Fruit fly (Drosophila melanogaster) whole organism, wandering third instar larva: Measurements from ENCODE around the gene dnd.
A peak's percentile ranks its signal among the peaks of the same experiment; 100 is the strongest.

Experiments
- Abd-B ChIP-seq: fragments of >200 bp; optimal IDR thresholded peaks from 2 replicates; lab custom pipeline; 2017; ENCODE audit warnings: missing biosample characterization, missing genetic modification characterization
- CG32264 ChIP-seq: fragments of 200-800 bp; sonication (Bioruptor generic); optimal IDR thresholded peaks from 2 replicates; lab custom pipeline; 2016; ENCODE audit warnings: missing biosample characterization, missing genetic modification characterization
- CG9705 ChIP-seq: fragments of 200-800 bp; sonication (Bioruptor generic); optimal IDR thresholded peaks from 2 replicates; lab custom pipeline; 2018; ENCODE audit warnings: missing biosample characterization, mild to moderate bottlenecking, missing genetic modification characterization
- CrebA ChIP-seq: fragments of 200-800 bp; sonication (Bioruptor generic); optimal IDR thresholded peaks from 2 replicates; lab custom pipeline; 2016; ENCODE audit warnings: missing biosample characterization, mild to moderate bottlenecking, missing genetic modification characterization, borderline replicate concordance
- Dfd ChIP-seq: fragments of >200 bp; optimal IDR thresholded peaks from 2 replicates; lab custom pipeline; 2017; ENCODE audit warnings: missing biosample characterization, missing genetic modification characterization
- Dif ChIP-seq: fragments of 200-275, 200-300 bp; sonication (Bioruptor generic); optimal IDR thresholded peaks from 2 replicates; lab custom pipeline; 2018; ENCODE audit warnings: missing biosample characterization, missing genetic modification characterization; ENCODE audit not compliant: partially characterized antibody
- GATAd ChIP-seq: sonication (Bioruptor generic); optimal IDR thresholded peaks from 2 replicates; lab custom pipeline; 2016; ENCODE audit warnings: missing biosample characterization, missing genetic modification characterization
- HLH106 ChIP-seq: fragments of 200-800 bp; optimal IDR thresholded peaks from 3 replicates; lab custom pipeline; 2019; ENCODE audit warnings: missing biosample characterization, mild to moderate bottlenecking, missing genetic modification characterization, moderate library complexity
- Hnf4 ChIP-seq: fragments of 200-800 bp; sonication (Bioruptor generic); optimal IDR thresholded peaks from 2 replicates; lab custom pipeline; 2016; ENCODE audit warnings: missing biosample characterization, mild to moderate bottlenecking, missing genetic modification characterization
- Hr78 ChIP-seq: fragments of >200 bp; optimal IDR thresholded peaks from 2 replicates; lab custom pipeline; 2017; ENCODE audit warnings: missing biosample characterization, missing genetic modification characterization
- Hr83 ChIP-seq: fragments of 200-300 bp; sonication (Bioruptor generic); optimal IDR thresholded peaks from 2 replicates; lab custom pipeline; 2016; ENCODE audit warnings: missing biosample characterization, mild to moderate bottlenecking, missing genetic modification characterization, moderate library complexity; ENCODE audit not compliant: poor library complexity, severe bottlenecking
- Jra ChIP-seq: sonication (Bioruptor generic); optimal IDR thresholded peaks from 2 replicates; lab custom pipeline; 2016; ENCODE audit warnings: missing biosample characterization, missing genetic modification characterization
- Mio ChIP-seq: sonication (Bioruptor generic); optimal IDR thresholded peaks from 2 replicates; lab custom pipeline; 2016; ENCODE audit warnings: missing biosample characterization, missing genetic modification characterization
- Myc ChIP-seq: fragments of >200 bp; optimal IDR thresholded peaks from 2 replicates; lab custom pipeline; 2017
- N ChIP-seq: fragments of >200 bp; optimal IDR thresholded peaks from 2 replicates; lab custom pipeline; 2018; ENCODE audit warnings: missing biosample characterization, missing external identifiers, missing genetic modification characterization
- OdsH ChIP-seq: fragments of 200-800 bp; sonication (Bioruptor generic); optimal IDR thresholded peaks from 2 replicates; lab custom pipeline; 2016; ENCODE audit warnings: missing biosample characterization, mild to moderate bottlenecking, missing genetic modification characterization
- Rel ChIP-seq, 2 experiments: fragments of 200-800 bp; sonication (Bioruptor generic) in 1 of 2; optimal IDR thresholded peaks; 2 replicates in 1 of 2; 3 replicates in 1 of 2; lab custom pipeline; 2016 to 2019; ENCODE audit warnings: mild to moderate bottlenecking in 2 of 2, missing biosample characterization in 2 of 2, missing genetic modification characterization in 2 of 2, moderate library complexity in 1 of 2
- Sp1 ChIP-seq: fragments of 200-800 bp; sonication (Bioruptor generic); optimal IDR thresholded peaks from 3 replicates; lab custom pipeline; 2019; ENCODE audit warnings: missing biosample characterization, mild to moderate bottlenecking, missing genetic modification characterization, moderate library complexity
- Vsx2 ChIP-seq: fragments of 200-300, 225-300 bp; sonication (Bioruptor generic); optimal IDR thresholded peaks from 2 replicates; lab custom pipeline; 2018; ENCODE audit warnings: missing biosample characterization, missing genetic modification characterization; ENCODE audit not compliant: partially characterized antibody
- br ChIP-seq: fragments of 200-800 bp; sonication (Bioruptor generic); optimal IDR thresholded peaks from 2 replicates; lab custom pipeline; 2016; ENCODE audit warnings: missing biosample characterization, missing genetic modification characterization
- brk ChIP-seq: fragments of 200-800 bp; sonication (Bioruptor generic); optimal IDR thresholded peaks from 2 replicates; lab custom pipeline; 2016; ENCODE audit warnings: missing biosample characterization, mild to moderate bottlenecking, missing genetic modification characterization
- dl ChIP-seq, 2 experiments: fragments of 175-275, 200-275 bp in 1 of 2; fragments of 200-275 bp in 1 of 2; sonication (Bioruptor generic); optimal IDR thresholded peaks; lab custom pipeline; 2018; ENCODE audit warnings: mild to moderate bottlenecking in 2 of 2, missing biosample characterization in 2 of 2, missing genetic modification characterization in 2 of 2, moderate library complexity in 2 of 2; ENCODE audit not compliant: partially characterized antibody in 2 of 2, insufficient read depth in 1 of 2
- dmrt93B ChIP-seq: fragments of 200-800 bp; sonication (Bioruptor generic); optimal IDR thresholded peaks from 2 replicates; lab custom pipeline; 2018; ENCODE audit warnings: missing biosample characterization, mild to moderate bottlenecking, missing genetic modification characterization
- dsf ChIP-seq: sonication (Bioruptor generic); optimal IDR thresholded peaks from 2 replicates; lab custom pipeline; 2016; ENCODE audit warnings: missing biosample characterization, missing genetic modification characterization, borderline replicate concordance
- ey ChIP-seq: fragments of 200-800 bp; sonication (Bioruptor generic); optimal IDR thresholded peaks from 2 replicates; lab custom pipeline; 2016; ENCODE audit warnings: missing biosample characterization, missing genetic modification characterization
- foxo ChIP-seq, 2 experiments: fragments of 200-800 bp; sonication (Bioruptor generic); optimal IDR thresholded peaks; 2 replicates in 1 of 2; 3 replicates in 1 of 2; lab custom pipeline; 2016 to 2017; ENCODE audit warnings: missing biosample characterization in 2 of 2, missing genetic modification characterization in 2 of 2
- fru ChIP-seq: fragments of 200-800 bp; sonication (Bioruptor generic); optimal IDR thresholded peaks from 3 replicates; lab custom pipeline; 2016; ENCODE audit warnings: missing biosample characterization, mild to moderate bottlenecking, missing genetic modification characterization
- h ChIP-seq: fragments of 200-800 bp; sonication (Bioruptor generic); optimal IDR thresholded peaks from 3 replicates; lab custom pipeline; 2016; ENCODE audit warnings: missing biosample characterization, mild to moderate bottlenecking, missing genetic modification characterization
- jim ChIP-seq: fragments of 175-275, 200-325 bp; sonication (Bioruptor generic); optimal IDR thresholded peaks from 2 replicates; lab custom pipeline; 2016; ENCODE audit warnings: missing biosample characterization, mild to moderate bottlenecking, missing genetic modification characterization
- lola ChIP-seq: fragments of >200 bp; optimal IDR thresholded peaks from 2 replicates; lab custom pipeline; 2017; ENCODE audit warnings: missing biosample characterization, missing genetic modification characterization
- pan ChIP-seq: fragments of >200 bp; optimal IDR thresholded peaks from 2 replicates; lab custom pipeline; 2017
- psq ChIP-seq: fragments of 200-800 bp; sonication (Bioruptor generic); optimal IDR thresholded peaks from 3 replicates; lab custom pipeline; 2017; ENCODE audit warnings: missing biosample characterization, mild to moderate bottlenecking, missing genetic modification characterization, moderate library complexity
- rgr ChIP-seq: fragments of 200-800 bp; sonication (Bioruptor generic); optimal IDR thresholded peaks from 3 replicates; lab custom pipeline; 2016; ENCODE audit warnings: missing biosample characterization, mild to moderate bottlenecking, missing genetic modification characterization
- sage ChIP-seq: fragments of 200-800 bp; sonication (Bioruptor generic); optimal IDR thresholded peaks from 2 replicates; lab custom pipeline; 2016; ENCODE audit warnings: missing biosample characterization, mild to moderate bottlenecking, missing genetic modification characterization
- sv ChIP-seq: fragments of 200-800 bp; sonication (Bioruptor generic); optimal IDR thresholded peaks from 3 replicates; lab custom pipeline; 2016; ENCODE audit warnings: missing biosample characterization, missing genetic modification characterization
- tai ChIP-seq: sonication (Bioruptor generic); optimal IDR thresholded peaks from 2 replicates; lab custom pipeline; 2016; ENCODE audit warnings: missing biosample characterization, missing genetic modification characterization
- usp ChIP-seq: fragments of >200 bp; optimal IDR thresholded peaks from 2 replicates; lab custom pipeline; 2017; ENCODE audit warnings: missing biosample characterization, missing genetic modification characterization
- woc ChIP-seq: sonication (Bioruptor generic); optimal IDR thresholded peaks from 2 replicates; lab custom pipeline; 2016; ENCODE audit warnings: missing biosample characterization, mild to moderate bottlenecking, missing genetic modification characterization

Gene dnd

dm6 chr3R:21880510-21880909 is 6.6 kb downstream of the dnd start, which contains the start of gene CG31465:
CG31465 (plus strand) TSS chr3R:21880810.
- TF ChIP-seq Hr83 (GFP tag; lab: Kevin White, UChicago): no peak
- TF ChIP-seq Abd-B: no peak
- no peak for TF ChIP-seq N

- no peak for TF ChIP-seq OdsH
- no peak for TF ChIP-seq Dfd (GFP tag; lab: Kevin White, UChicago)
- no peak for TF ChIP-seq N
- no peak for TF ChIP-seq Myc (lab: Kevin White, UChicago)
- no peak for TF ChIP-seq fru (GFP tag; lab: Kevin White, UChicago)
- TF ChIP-seq tai: no peak
- TF ChIP-seq jim (GFP tag; lab: Kevin White, UChicago): no peak
- no peak for TF ChIP-seq usp
- TF ChIP-seq dmrt93B (GFP tag; lab: Kevin White, UChicago): no peak
- TF ChIP-seq Mio (GFP tag; lab: Kevin White, UChicago): no peak
- TF ChIP-seq, all 38 proteins: peak for 0
These were observed 8.7 kb downstream of the dnd start, which contains the start of gene CG34148 for dm6 chr3R:21878473-21878872. CG34148 (minus strand) TSS chr3R:21878686.

dm6 chr3R:21877636-21878035 is 9.5 kb downstream of the dnd start, which contains the start of gene P5CDh2:
P5CDh2 (plus strand) TSS chr3R:21877936.
- no peak for TF ChIP-seq usp
- TF ChIP-seq Dif (GFP tag; lab: Kevin White, UChicago): no peak
- TF ChIP-seq Sp1 (GFP tag; lab: Kevin White, UChicago): no peak
- TF ChIP-seq rgr (GFP tag; lab: Kevin White, UChicago): no peak
- TF ChIP-seq Hr78 (GFP tag; lab: Kevin White, UChicago): no peak

dm6 chr3R:21874982-21875466 is 12.1 kb downstream of the dnd start, which contains the start of gene CG6656:
CG6656 (plus strand) TSS chr3R:21875293.
- no peak for TF ChIP-seq Hr78 (GFP tag; lab: Kevin White, UChicago)
- TF ChIP-seq Vsx2: peak; percentile 70
- no peak for TF ChIP-seq Myc (lab: Kevin White, UChicago)
- no peak for TF ChIP-seq brk (GFP tag; lab: Kevin White, UChicago)
- TF ChIP-seq br: no peak
- TF ChIP-seq Dfd (GFP tag; lab: Kevin White, UChicago): no peak
- TF ChIP-seq Mio (GFP tag; lab: Kevin White, UChicago): no peak
- no peak for TF ChIP-seq Abd-B
- TF ChIP-seq dmrt93B (GFP tag; lab: Kevin White, UChicago): no peak
- no peak for TF ChIP-seq CG9705
- TF ChIP-seq N: no peak
- TF ChIP-seq OdsH: peak; percentile 24
- no peak for TF ChIP-seq jim (GFP tag; lab: Kevin White, UChicago)
- TF ChIP-seq tai: no peak
- no peak for TF ChIP-seq CrebA (GFP tag; lab: Kevin White, UChicago)
- TF ChIP-seq foxo (GFP tag; optimal IDR thresholded peaks at IDR 0.05; lab: Kevin White, UChicago): no peak
- peak; percentile 9 for TF ChIP-seq HLH106 (tag; lab: Kevin White, UChicago)
- TF ChIP-seq fru (GFP tag; lab: Kevin White, UChicago): peak; percentile 46
- peak; percentile 86 to 91 for TF ChIP-seq dl (GFP tag; optimal IDR thresholded peaks at IDR 0.05; lab: Kevin White, UChicago; ENCODE audit: insufficient read depth in 1 of 2, partially characterized antibody in 2 of 2)
- no peak for TF ChIP-seq psq
- no peak for TF ChIP-seq pan (lab: Kevin White, UChicago)
- no peak for TF ChIP-seq GATAd (GFP tag; lab: Kevin White, UChicago)
- no peak for TF ChIP-seq h (GFP tag; lab: Kevin White, UChicago)
- no peak for TF ChIP-seq Hr83 (GFP tag; lab: Kevin White, UChicago)
- TF ChIP-seq dsf (GFP tag; lab: Kevin White, UChicago): no peak
- no peak for TF ChIP-seq ey (GFP tag; lab: Kevin White, UChicago)
- peak; percentile 14 for TF ChIP-seq CG32264
- TF ChIP-seq usp: no peak
- TF ChIP-seq Hnf4 (GFP tag; lab: Kevin White, UChicago): peak; percentile 62
- no peak for TF ChIP-seq sage (GFP tag; lab: Kevin White, UChicago)
- TF ChIP-seq Jra (GFP tag; lab: Kevin White, UChicago): no peak
- TF ChIP-seq sv (GFP tag; lab: Kevin White, UChicago): no peak
- no peak for TF ChIP-seq lola (GFP tag; lab: Kevin White, UChicago)
- no peak for TF ChIP-seq rgr (GFP tag; lab: Kevin White, UChicago)
- TF ChIP-seq woc (GFP tag; lab: Kevin White, UChicago): peak; percentile 57
- no peak for TF ChIP-seq Rel (GFP tag; optimal IDR thresholded peaks at IDR 0.05; lab: Kevin White, UChicago)
- TF ChIP-seq Rel (tag; optimal IDR thresholded peaks at IDR 0.05; lab: Kevin White, UChicago): peak; percentile 41
- TF ChIP-seq Dif (GFP tag; lab: Kevin White, UChicago): peak; percentile 93
- TF ChIP-seq Sp1 (GFP tag; lab: Kevin White, UChicago): no peak
